Worm (Caenorhabditis elegans): Measurements from ENCODE around the gene ins-2.

DNA sequence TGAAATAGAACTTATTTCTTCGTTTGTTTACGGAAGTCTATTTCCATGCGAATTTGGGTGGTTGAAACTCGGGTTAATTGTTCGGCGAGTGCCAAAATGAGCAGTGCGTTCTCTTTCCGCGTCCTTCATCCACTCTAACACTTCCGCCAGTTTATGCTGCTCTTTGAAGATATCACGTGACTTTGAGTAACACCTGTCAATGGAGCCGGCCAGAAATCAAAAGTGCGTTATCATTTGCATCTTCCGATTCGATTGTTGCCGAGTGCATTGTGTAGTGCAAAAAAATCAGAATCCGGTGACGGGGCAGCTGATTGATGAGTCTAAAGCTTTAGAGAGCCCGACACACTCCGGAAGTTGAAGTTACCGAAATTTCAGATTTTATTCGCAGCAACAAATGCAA lies 12.7 kb downstream of the ins-2 start:
- TF ChIP-seq pqm-1 (tag; optimal IDR thresholded peaks at IDR 0.05) (no peak), pha-4 (tag; optimal IDR thresholded peaks at IDR 0.05) (no peak), fkh-10 (GFP tag; optimal IDR thresholded peaks at IDR 0.05) (no peak), elt-2 (tag; optimal IDR thresholded peaks at IDR 0.05) (no peak), hlh-6 (tag; optimal IDR thresholded peaks at IDR 0.05) (no peak), ceh-2 (tag; optimal IDR thresholded peaks at IDR 0.05) (no peak), tbx-2 (tag; optimal IDR thresholded peaks at IDR 0.05) (no peak), ceh-45 (GFP tag; IDR thresholded peaks at IDR 0.05) (no peak), ceh-34 (tag; optimal IDR thresholded peaks at IDR 0.05) (no peak)
